Worm (Caenorhabditis elegans): Measurements from ENCODE around the gene F44E5.2.

F44E5.2 gene

DNA sequence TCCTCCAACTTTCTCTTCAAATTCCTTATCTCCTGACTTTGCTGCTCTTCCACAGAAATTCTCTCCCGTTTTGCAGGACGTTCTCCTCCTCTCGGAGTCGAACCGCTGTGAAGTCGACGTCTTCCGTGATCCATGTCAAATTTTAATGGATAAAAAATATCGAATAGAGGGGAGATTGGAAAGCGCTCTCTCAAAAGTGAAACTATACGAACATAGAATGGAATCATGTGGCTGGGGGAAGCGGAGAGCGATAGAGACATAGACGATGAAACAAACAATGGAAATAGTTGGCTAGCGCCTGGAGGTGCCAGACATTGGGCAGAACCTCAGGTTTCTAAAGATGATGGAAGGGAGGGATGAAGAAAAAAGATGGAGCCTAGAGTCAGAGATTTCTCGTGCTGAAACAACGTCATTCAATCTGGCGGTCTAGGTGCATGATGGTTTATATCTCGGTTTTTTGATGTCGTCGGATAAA is 47.4 kb downstream of the F44E5.2 start, which contains the start of gene F43G6.8:
Gene F43G6.8, minus strand, starts transcription at position 198 of the 475 bp plus-strand sequence.
- TF ChIP-seq tbx-2 (tag; optimal IDR thresholded peaks at IDR 0.05), result peak; percentile 26
- TF ChIP-seq nfya-1 (tag; optimal IDR thresholded peaks at IDR 0.05), result peak; percentile 21
- TF ChIP-seq ceh-18 (tag; optimal IDR thresholded peaks at IDR 0.05), result peak; percentile 14
- TF ChIP-seq dve-1 (tag; optimal IDR thresholded peaks at IDR 0.05), result no peak
- peak; percentile 20 for TF ChIP-seq ref-2 (tag; optimal IDR thresholded peaks at IDR 0.05)
- no peak for TF ChIP-seq elt-4 (tag; optimal IDR thresholded peaks at IDR 0.05)
- no peak for TF ChIP-seq unc-86 (tag; optimal IDR thresholded peaks at IDR 0.05)
- no peak for TF ChIP-seq lin-11 (tag; optimal IDR thresholded peaks at IDR 0.05)
- TF ChIP-seq hlh-13 (GFP tag; optimal IDR thresholded peaks at IDR 0.05), result no peak
- peak; percentile 28 for TF ChIP-seq ceh-31 (tag; optimal IDR thresholded peaks at IDR 0.05)
- peak; percentile 84 for TF ChIP-seq hlh-30 (tag; optimal IDR thresholded peaks at IDR 0.05; ENCODE audit: insufficient read depth)
- TF ChIP-seq ahr-1 (tag; optimal IDR thresholded peaks at IDR 0.05), result no peak

DNA sequence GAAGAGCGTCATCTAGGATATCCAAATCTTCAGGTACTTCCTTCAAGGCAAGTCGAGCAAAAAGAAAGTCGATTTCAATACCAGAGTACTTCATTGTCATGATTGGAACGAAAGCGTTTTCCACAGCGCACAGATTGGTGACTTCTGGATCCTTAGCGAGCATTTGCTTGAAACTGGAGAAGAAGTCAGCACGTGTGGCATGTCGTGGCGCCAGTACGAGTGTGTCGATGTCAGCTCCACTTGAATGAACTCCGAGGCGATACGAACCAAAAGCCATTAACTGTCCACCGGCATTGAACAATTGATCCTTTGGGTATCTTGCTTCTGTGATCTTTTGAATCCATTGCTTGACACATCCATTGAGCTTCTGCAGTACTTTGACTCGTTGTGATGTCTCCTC is 49.4 kb downstream of the F44E5.2 start:
- TF ChIP-seq nhr-232 (tag; optimal IDR thresholded peaks at IDR 0.05) (no peak), pha-4 (tag; optimal IDR thresholded peaks at IDR 0.05) (no peak), nfya-1 (tag; optimal IDR thresholded peaks at IDR 0.05) (no peak), unc-86 (tag; optimal IDR thresholded peaks at IDR 0.05) (no peak), fax-1 (tag; optimal IDR thresholded peaks at IDR 0.05) (no peak), pag-3 (tag; optimal IDR thresholded peaks at IDR 0.05; ENCODE audit: borderline replicate concordance) (no peak), ceh-6 (GFP tag; optimal IDR thresholded peaks at IDR 0.05) (no peak), ceh-9 (tag; optimal IDR thresholded peaks at IDR 0.05) (no peak), npax-4 (tag; optimal IDR thresholded peaks at IDR 0.05) (no peak), T23F11.4 (GFP tag; optimal IDR thresholded peaks at IDR 0.05) (no peak), pqm-1 (tag; optimal IDR thresholded peaks at IDR 0.05) (no peak), odd-2 (tag; optimal IDR thresholded peaks at IDR 0.05) (no peak), che-1 (tag; optimal IDR thresholded peaks at IDR 0.05) (no peak), mec-3 (tag; optimal IDR thresholded peaks at IDR 0.05; ENCODE audit: borderline replicate concordance) (no peak), lim-6 (tag; optimal IDR thresholded peaks at IDR 0.05) (no peak), ttx-3 (tag; optimal IDR thresholded peaks at IDR 0.05) (no peak), ceh-30 (tag; optimal IDR thresholded peaks at IDR 0.05) (no peak)

DNA sequence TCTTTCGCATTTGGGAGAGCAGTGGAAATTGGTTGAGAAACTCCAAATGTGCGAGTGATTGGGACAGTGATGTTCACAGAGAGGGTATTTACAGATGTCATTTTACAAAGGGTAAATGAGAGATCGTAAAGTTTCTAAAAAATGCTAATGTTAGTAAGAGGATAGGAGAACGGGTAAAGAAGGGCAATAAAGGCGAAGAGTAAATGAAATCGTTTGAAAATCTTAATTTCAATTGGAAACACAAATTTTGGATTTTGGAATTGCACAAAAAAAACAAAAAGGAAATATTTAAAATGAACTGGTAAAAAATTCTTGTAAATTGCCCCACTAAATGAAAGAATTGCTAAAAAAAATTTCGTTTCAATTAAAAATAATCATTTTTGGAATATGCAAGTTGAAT is 49.9 kb downstream of the F44E5.2 start, which contains the start of gene pap-3:
Gene pap-3, minus strand, starts transcription at position 101 of the 400 bp plus-strand sequence.
- TF ChIP-seq sox-4 (tag; optimal IDR thresholded peaks at IDR 0.05) (no peak), pros-1 (tag; optimal IDR thresholded peaks at IDR 0.05) (no peak), syd-9 (tag; optimal IDR thresholded peaks at IDR 0.05) (no peak), lin-11 (tag; optimal IDR thresholded peaks at IDR 0.05) (no peak), C08G9.2 (tag; optimal IDR thresholded peaks at IDR 0.05) (no peak), fkh-6 (tag; optimal IDR thresholded peaks at IDR 0.05) (no peak), ttx-3 (tag; optimal IDR thresholded peaks at IDR 0.05) (no peak), unc-86 (tag; optimal IDR thresholded peaks at IDR 0.05) (no peak), hlh-6 (tag; optimal IDR thresholded peaks at IDR 0.05) (no peak), lim-6 (tag; optimal IDR thresholded peaks at IDR 0.05) (no peak)
